Worm (Caenorhabditis elegans): ENCODE results near the gene dgn-1.
A peak's percentile ranks its signal among the peaks of the same experiment; 100 is the strongest.

DNA sequence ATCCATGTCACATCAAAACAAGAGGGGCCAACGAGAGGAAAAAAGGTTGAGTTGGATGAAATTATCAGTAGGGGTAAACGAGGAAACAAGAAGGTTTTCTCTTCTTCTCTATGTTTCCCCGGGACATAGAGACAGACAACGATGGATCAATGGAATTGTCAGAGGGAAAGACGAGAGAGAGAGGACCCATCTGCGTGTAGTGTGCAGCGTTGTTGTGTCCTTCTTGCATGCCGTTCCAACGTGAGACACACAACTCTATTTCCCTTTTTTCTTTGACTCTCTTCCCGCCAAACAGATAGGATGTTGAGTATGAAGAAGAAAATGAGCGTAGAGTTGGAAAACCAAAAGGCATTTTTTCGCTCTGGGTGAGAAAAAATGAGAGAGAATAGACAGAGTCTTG, 27.8 kb downstream of the dgn-1 start:
- TF ChIP-seq ama-1 (optimal IDR thresholded peaks at IDR 0.05), result no peak
- TF ChIP-seq tbx-37 (GFP tag; conservative IDR thresholded peaks at IDR 0.05), result no peak
- TF ChIP-seq ceh-36 (tag; optimal IDR thresholded peaks at IDR 0.05), result no peak
- peak; percentile 16 for TF ChIP-seq F13C5.2 (tag; optimal IDR thresholded peaks at IDR 0.05)
- TF ChIP-seq sea-1 (GFP tag; conservative IDR thresholded peaks at IDR 0.05), result no peak
- TF ChIP-seq scrt-1 (GFP tag; IDR thresholded peaks at IDR 0.05), result no peak
- TF ChIP-seq tra-4 (tag; optimal IDR thresholded peaks at IDR 0.05), result no peak
- no peak for TF ChIP-seq pes-1 (GFP tag; IDR thresholded peaks at IDR 0.05)
- no peak for TF ChIP-seq aly-1 (tag; optimal IDR thresholded peaks at IDR 0.05)
- no peak for TF ChIP-seq flt-1 (GFP tag; IDR thresholded peaks at IDR 0.05)
- no peak for TF ChIP-seq ceh-13 (GFP tag; optimal IDR thresholded peaks at IDR 0.05)
- no peak for TF ChIP-seq B0310.2 (tag; optimal IDR thresholded peaks at IDR 0.05)
- TF ChIP-seq tbx-11 (GFP tag; IDR thresholded peaks at IDR 0.05), result no peak
